Fruit fly (Drosophila melanogaster) Kc167 (cell line): ENCODE measurements around the gene CG15210.

Experiments
- Myc ChIP-seq: fragments of >200 bp; optimal IDR thresholded peaks from 2 replicates; lab custom pipeline; 2017; ENCODE audit warnings: missing external identifiers
- Sin3A ChIP-seq: fragments of >200 bp; optimal IDR thresholded peaks from 2 replicates; lab custom pipeline; 2018; ENCODE audit warnings: missing external identifiers
- h ChIP-seq: fragments of >200 bp; optimal IDR thresholded peaks from 3 replicates; lab custom pipeline; 2018; ENCODE audit warnings: missing external identifiers
- insv ChIP-seq: fragments of >200 bp; optimal IDR thresholded peaks from 3 replicates; lab custom pipeline; 2018; ENCODE audit warnings: missing external identifiers
- psq ChIP-seq: fragments of >200 bp; optimal IDR thresholded peaks from 2 replicates; lab custom pipeline; 2017; ENCODE audit warnings: missing external identifiers
- ttk ChIP-seq: sonication (Bioruptor generic); optimal IDR thresholded peaks from 2 replicates; lab custom pipeline; 2017; ENCODE audit warnings: missing external identifiers

The CG15210 gene

DNA sequence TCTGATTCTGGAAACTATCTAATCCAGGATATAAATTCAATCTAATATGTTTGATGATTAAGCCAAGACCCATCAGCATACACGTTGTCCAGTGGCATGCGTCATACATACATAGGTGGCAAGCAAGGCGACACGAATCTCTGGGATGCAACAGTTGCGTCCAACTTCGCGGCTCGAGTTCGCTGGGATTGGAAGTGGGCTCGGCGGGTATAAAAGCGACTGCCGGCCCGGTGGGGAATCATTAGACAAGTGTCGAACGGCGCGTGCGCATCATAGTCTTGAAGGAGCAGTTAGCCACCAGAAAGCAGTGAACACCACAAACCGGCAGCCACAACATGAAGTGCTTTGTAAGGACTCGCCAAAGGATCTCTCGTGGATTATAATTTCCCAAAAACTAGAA lies 30.0 kb downstream of the CG15210 start, which contains the start of gene CG2157:
TSS of gene CG2157 (plus strand) at position 240 of the 400 bp plus-strand sequence.
- TF ChIP-seq Sin3A (no peak), h (lab: Kevin White, UChicago) (no peak), ttk (no peak), psq (lab: Kevin White, UChicago) (no peak), Myc (lab: Kevin White, UChicago) (no peak), insv (lab: Kevin White, UChicago) (no peak)

dm6 chrX:10876451-10876850 lies 37.4 kb downstream of the CG15210 start:
- TF ChIP-seq h (lab: Kevin White, UChicago) (no peak), Myc (lab: Kevin White, UChicago) (no peak), Sin3A (no peak), insv (lab: Kevin White, UChicago) (no peak)

DNA sequence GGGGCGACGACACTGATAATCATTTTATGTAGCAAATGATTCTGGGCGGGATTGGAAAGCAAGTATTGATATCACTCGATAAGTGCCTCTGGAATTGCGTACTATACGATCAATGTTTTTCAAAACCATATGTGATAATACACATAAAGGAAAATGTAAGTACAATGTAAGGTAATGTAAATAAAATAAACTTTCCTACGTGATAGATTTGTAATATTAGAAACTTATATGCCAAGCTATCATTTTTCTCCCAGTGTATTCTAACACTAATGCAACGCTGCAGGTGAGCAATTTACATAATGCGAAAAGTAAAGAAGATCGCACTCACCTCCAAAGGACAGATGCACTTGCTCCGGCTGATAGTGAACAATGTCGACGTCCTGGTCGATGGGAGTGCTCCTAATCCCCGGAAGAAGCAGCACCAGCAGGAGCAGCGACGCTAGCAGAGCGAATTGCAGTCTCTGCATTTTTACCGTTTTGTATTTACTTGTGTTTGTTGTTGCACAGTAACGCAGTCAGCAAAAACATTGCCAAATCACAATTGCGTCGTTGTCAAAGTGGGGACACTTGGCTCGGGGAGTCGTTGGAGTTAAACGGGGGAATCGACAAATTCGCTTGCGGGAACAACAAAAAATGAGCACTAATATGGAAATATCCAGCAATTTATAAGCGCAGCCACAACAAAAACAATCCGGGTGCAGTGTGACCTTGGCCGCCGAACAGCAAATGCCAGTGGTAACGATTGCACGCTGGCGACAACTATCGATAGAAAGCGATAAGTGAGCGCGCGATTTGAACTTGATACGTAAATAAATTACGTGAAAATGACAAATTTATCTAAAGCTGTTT lies 38.3 kb downstream of the CG15210 start, which contains the start of gene CG1637:
TSS of gene CG1637 (minus strand) at position 807 of the 849 bp plus-strand sequence.
- TF ChIP-seq Myc (lab: Kevin White, UChicago) (no peak), h (lab: Kevin White, UChicago) (no peak), Sin3A (no peak), psq (lab: Kevin White, UChicago) (no peak)

DNA sequence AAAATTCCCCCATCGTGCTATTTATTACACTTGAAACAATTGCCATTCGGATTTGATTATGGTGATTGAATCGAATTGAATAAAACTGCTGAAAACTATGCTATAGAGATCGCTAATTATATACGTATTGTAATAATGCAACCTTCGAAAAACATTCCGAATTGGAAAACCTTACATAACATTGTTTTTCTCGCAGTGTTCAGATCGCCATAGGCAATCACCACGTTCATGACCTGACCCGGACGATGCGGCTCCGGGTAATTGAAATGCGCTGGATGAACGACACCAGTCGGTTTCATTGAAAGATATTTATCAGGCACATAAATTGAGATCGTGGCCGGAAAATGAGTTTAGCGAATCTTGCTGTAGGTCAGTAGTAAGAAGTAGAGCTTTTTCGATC lies 43.8 kb downstream of the CG15210 start:
- TF ChIP-seq Sin3A: no peak
- TF ChIP-seq Myc (lab: Kevin White, UChicago): no peak
- no peak for TF ChIP-seq insv (lab: Kevin White, UChicago)
- TF ChIP-seq ttk: no peak
- TF ChIP-seq psq (lab: Kevin White, UChicago): no peak
- TF ChIP-seq h (lab: Kevin White, UChicago): no peak

DNA sequence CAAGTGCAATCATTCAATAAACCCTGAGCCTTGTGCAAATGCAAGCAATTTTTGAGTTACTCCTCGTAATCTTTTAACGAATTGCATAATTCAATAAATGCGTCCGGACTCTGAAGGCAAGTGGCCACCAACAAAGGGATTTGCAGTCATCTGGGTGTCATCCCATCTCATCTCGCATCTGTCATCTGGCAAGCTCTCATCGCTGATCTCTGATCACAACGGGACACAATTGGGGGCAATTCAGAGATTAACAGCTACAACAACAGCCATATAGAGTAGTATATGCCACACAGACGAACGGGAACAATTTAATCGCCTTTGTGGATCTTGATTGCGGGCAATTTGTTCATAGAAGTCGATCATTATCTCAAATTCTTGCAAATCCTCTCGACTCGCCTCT lies 44.7 kb downstream of the CG15210 start:
- TF ChIP-seq insv (lab: Kevin White, UChicago) (no peak), ttk (no peak), h (lab: Kevin White, UChicago) (no peak), Myc (lab: Kevin White, UChicago) (no peak), psq (lab: Kevin White, UChicago) (no peak), Sin3A (no peak)

DNA sequence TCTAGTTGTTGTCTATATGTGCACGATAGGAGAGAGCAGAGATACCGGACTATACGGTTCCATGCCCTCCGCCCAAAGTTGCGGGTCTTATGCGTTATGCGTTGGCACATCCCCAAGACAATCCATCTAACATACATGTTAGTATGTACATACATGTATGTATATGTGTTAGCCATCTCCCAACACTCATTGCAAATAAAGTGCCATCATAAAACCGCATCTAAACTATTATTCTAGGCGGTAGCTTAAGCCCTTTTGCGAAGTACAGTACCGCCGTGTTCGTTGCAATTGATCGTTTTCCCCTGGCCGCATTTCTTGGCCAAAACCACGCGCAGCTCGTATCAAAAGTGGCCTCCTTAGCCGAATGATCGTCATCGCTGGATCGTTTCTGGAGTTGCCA lies 47.4 kb downstream of the CG15210 start:
- TF ChIP-seq Myc (lab: Kevin White, UChicago) (no peak), h (lab: Kevin White, UChicago) (no peak), Sin3A (no peak), insv (lab: Kevin White, UChicago) (no peak), psq (lab: Kevin White, UChicago) (no peak), ttk (no peak)

DNA sequence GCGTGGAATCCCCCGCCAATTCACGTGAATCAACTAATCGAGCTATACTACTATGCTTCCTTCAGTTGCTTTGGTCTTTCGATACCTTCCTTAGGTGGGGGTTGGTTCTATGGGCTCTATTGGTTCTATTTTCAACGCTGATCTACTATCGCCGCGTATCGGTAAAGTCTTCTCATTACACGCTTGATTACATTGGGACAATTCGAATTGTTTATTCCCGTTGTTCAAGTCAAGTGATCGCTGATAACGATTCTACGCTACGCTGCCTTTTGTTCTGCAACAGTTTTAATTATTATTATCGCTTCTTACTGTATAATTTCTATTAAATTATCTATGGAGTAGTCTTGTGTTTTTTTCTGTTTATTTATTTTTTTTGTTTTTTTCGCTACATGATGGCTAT lies 48.6 kb downstream of the CG15210 start:
- TF ChIP-seq psq (lab: Kevin White, UChicago) (no peak), Sin3A (no peak), insv (lab: Kevin White, UChicago) (no peak), Myc (lab: Kevin White, UChicago) (no peak), ttk (no peak), h (lab: Kevin White, UChicago) (no peak)
